Fruit fly (Drosophila melanogaster): ENCODE measurements around the gene GC1.

The GC1 gene

dm6 chr3R:11974631-11975030 lies 7.1 kb downstream of the GC1 start, which contains the start of gene Tango9 (continued):
- no peak for TF ChIP-seq CG12769 (tag; optimal IDR thresholded peaks at IDR 0.05)
- no peak for TF ChIP-seq B-H1 (GFP tag; IDR thresholded peaks at IDR 0.05)
- peak; percentile 45 for TF ChIP-seq CG4617 (GFP tag; optimal IDR thresholded peaks at IDR 0.05; ENCODE audit: borderline replicate concordance)
- TF ChIP-seq z (GFP tag; IDR thresholded peaks at IDR 0.05) = no peak
- TF ChIP-seq hkb (optimal IDR thresholded peaks at IDR 0.05) = no peak
- TF ChIP-seq hkb (GFP tag; IDR thresholded peaks at IDR 0.05) = no peak
- TF ChIP-seq YL-1 (GFP tag; optimal IDR thresholded peaks at IDR 0.05) = peak; percentile 39
- no peak for TF ChIP-seq dm (GFP tag; optimal IDR thresholded peaks at IDR 0.05)
- TF ChIP-seq CG2199 (GFP tag; IDR thresholded peaks at IDR 0.05) = no peak
- TF ChIP-seq CG17568 (GFP tag; optimal IDR thresholded peaks at IDR 0.05) = no peak
- no peak for TF ChIP-seq CG17612 (GFP tag; IDR thresholded peaks at IDR 0.05)
- TF ChIP-seq kah (GFP tag; optimal IDR thresholded peaks at IDR 0.05) = peak; percentile 94
- TF ChIP-seq eyg (GFP tag; optimal IDR thresholded peaks at IDR 0.05) = no peak
- no peak for TF ChIP-seq HLHmδ (GFP tag; optimal IDR thresholded peaks at IDR 0.05)
- no peak for TF ChIP-seq Nf-YA (GFP tag; IDR thresholded peaks at IDR 0.05)
- no peak for TF ChIP-seq Dip2 (GFP tag; IDR thresholded peaks at IDR 0.05)
- TF ChIP-seq exex (tag; optimal IDR thresholded peaks at IDR 0.05) = no peak
- TF ChIP-seq Deaf1 (tag; optimal IDR thresholded peaks at IDR 0.05) = no peak
- TF ChIP-seq D19A (tag; optimal IDR thresholded peaks at IDR 0.05) = no peak
- TF ChIP-seq Bdp1 (GFP tag; optimal IDR thresholded peaks at IDR 0.05) = no peak
- no peak for TF ChIP-seq CG11723 (GFP tag; optimal IDR thresholded peaks at IDR 0.05)
- no peak for TF ChIP-seq lola (GFP tag; optimal IDR thresholded peaks at IDR 0.05)
- peak; percentile 23 for TF ChIP-seq B-H2 (GFP tag; optimal IDR thresholded peaks at IDR 0.05)
- TF ChIP-seq luna (GFP tag; optimal IDR thresholded peaks at IDR 0.05) = no peak
- TF ChIP-seq CG2889 (GFP tag; IDR thresholded peaks at IDR 0.05) = no peak
- no peak for TF ChIP-seq GATAe (GFP tag; conservative IDR thresholded peaks at IDR 0.05)
- no peak for TF ChIP-seq Bgb (GFP tag; IDR thresholded peaks at IDR 0.05; ENCODE audit: partially characterized antibody)
- TF ChIP-seq CG10979 (tag; optimal IDR thresholded peaks at IDR 0.05) = no peak
- no peak for TF ChIP-seq CG31224 (GFP tag; IDR thresholded peaks at IDR 0.05)
- no peak for TF ChIP-seq so (GFP tag; IDR thresholded peaks at IDR 0.05)
- no peak for TF ChIP-seq CG11085 (GFP tag; IDR thresholded peaks at IDR 0.05)
- peak in 1 of 2 experiments; percentile 18 for TF ChIP-seq Pdp1 (GFP tag; optimal IDR thresholded peaks at IDR 0.05)
- TF ChIP-seq Dip3 (GFP tag; optimal IDR thresholded peaks at IDR 0.05) = no peak
- no peak for TF ChIP-seq Sry-β (GFP tag; optimal IDR thresholded peaks at IDR 0.05)
- no peak for TF ChIP-seq CG3847 (GFP tag; IDR thresholded peaks at IDR 0.05)
- no peak for TF ChIP-seq CG18599 (GFP tag; optimal IDR thresholded peaks at IDR 0.05)
- TF ChIP-seq ash1 (GFP tag; optimal IDR thresholded peaks at IDR 0.05) = no peak
- no peak for TF ChIP-seq CG2678 (tag; optimal IDR thresholded peaks at IDR 0.05)
- TF ChIP-seq CG6689 (GFP tag; IDR thresholded peaks at IDR 0.05) = no peak
- no peak for TF ChIP-seq lov (optimal IDR thresholded peaks at IDR 0.05)
- TF ChIP-seq lov (GFP tag; IDR thresholded peaks at IDR 0.05) = no peak
- no peak for TF ChIP-seq CG3163 (GFP tag; optimal IDR thresholded peaks at IDR 0.05)
- TF ChIP-seq odd (GFP tag; optimal IDR thresholded peaks at IDR 0.05) = no peak
- TF ChIP-seq CG11560 (tag; IDR thresholded peaks at IDR 0.05) = no peak
- TF ChIP-seq CG7372 (GFP tag; IDR thresholded peaks at IDR 0.05) = 0 out of 2 replicates have a peak, but pooled peaks have one; percentile 18
- TF ChIP-seq CG11456 (GFP tag; IDR thresholded peaks at IDR 0.05) = no peak
- TF ChIP-seq Sry-δ (GFP tag; optimal IDR thresholded peaks at IDR 0.05) = peak; percentile 44
- TF ChIP-seq dimm (GFP tag; IDR thresholded peaks at IDR 0.05) = no peak
- TF ChIP-seq CG16813 (GFP tag; IDR thresholded peaks at IDR 0.05; ENCODE audit: partially characterized antibody) = no peak
- TF ChIP-seq Trl (optimal IDR thresholded peaks at IDR 0.05) = no peak
- TF ChIP-seq Trl (GFP tag; optimal IDR thresholded peaks at IDR 0.05) = no peak
- TF ChIP-seq CG4707 (GFP tag; optimal IDR thresholded peaks at IDR 0.05) = no peak
- no peak for TF ChIP-seq eve (GFP tag; optimal IDR thresholded peaks at IDR 0.05)
